Worm (Caenorhabditis elegans) whole organism, L1 larva: Measurements from ENCODE around the gene pdfr-1.
A peak's percentile ranks its signal among the peaks of the same experiment; 100 is the strongest.

Source experiments
- C04F5.9 ChIP-seq: sonication (generic microtip); optimal IDR thresholded peaks from 2 replicates; lab custom pipeline; 2016; ENCODE audit warnings: missing genetic modification characterization, missing compliant biosample characterization
- C16A3.4 ChIP-seq: fragments of 150-350 bp; optimal IDR thresholded peaks from 2 replicates; lab custom pipeline; 2014; ENCODE audit warnings: missing biosample characterization, missing genetic modification characterization
- F16B12.6 ChIP-seq: fragments of 150-350 bp; optimal IDR thresholded peaks from 2 replicates; lab custom pipeline; 2014; ENCODE audit warnings: missing biosample characterization, missing genetic modification characterization
- alr-1 ChIP-seq: fragments of 200-800 bp; sonication (Bioruptor generic); optimal IDR thresholded peaks from 2 replicates; lab custom pipeline; 2018; ENCODE audit warnings: borderline replicate concordance, mild to moderate bottlenecking, missing genetic modification characterization, missing compliant biosample characterization
- aly-2 ChIP-seq: fragments of 150-350 bp; optimal IDR thresholded peaks from 2 replicates; lab custom pipeline; 2014; ENCODE audit warnings: missing biosample characterization, missing genetic modification characterization
- ama-1 ChIP-seq: fragments of 150-350 bp; optimal IDR thresholded peaks from 2 replicates; lab custom pipeline; 2014
- ceh-82 ChIP-seq, 3 experiments: fragments of 150-350 bp in 1 of 3; sonication (generic microtip) in 2 of 3; optimal IDR thresholded peaks; 2 replicates each; lab custom pipeline; 2014 to 2017; ENCODE audit warnings: missing biosample characterization in 3 of 3, missing genetic modification characterization in 3 of 3
- ceh-88 ChIP-seq: fragments of 200-800 bp; sonication (Bioruptor generic); IDR thresholded peaks from 2 replicates; pipeline ENCODE4 v1.3.6; 2022; ENCODE audit warnings: missing genetic modification characterization, missing compliant biosample characterization
- ces-1 ChIP-seq: fragments of 150-350 bp; optimal IDR thresholded peaks from 2 replicates; lab custom pipeline; 2014; ENCODE audit warnings: missing biosample characterization, missing genetic modification reagents, missing genetic modification characterization
- dpl-1 ChIP-seq, 3 experiments: fragments of 150-350 bp in 2 of 3; sonication (generic microtip) in 1 of 3; optimal IDR thresholded peaks; 2 replicates each; lab custom pipeline; 2014 to 2017; ENCODE audit warnings: missing biosample characterization in 3 of 3, missing genetic modification characterization in 3 of 3, missing genetic modification reagents in 3 of 3
- dsc-1 ChIP-seq: sonication (generic microtip); optimal IDR thresholded peaks from 2 replicates; lab custom pipeline; 2016; ENCODE audit warnings: mild to moderate bottlenecking, missing genetic modification characterization, missing compliant biosample characterization
- egl-13 ChIP-seq: sonication (generic microtip); optimal IDR thresholded peaks from 2 replicates; lab custom pipeline; 2016; ENCODE audit warnings: missing genotype, missing genetic modification reagents, missing genetic modification characterization, missing compliant biosample characterization
- elt-3 ChIP-seq, 6 experiments: fragments of 150-350 bp in 1 of 6; sonication (generic microtip); optimal IDR thresholded peaks; 2 replicates each; lab custom pipeline; 2017 to 2018; ENCODE audit warnings: missing biosample characterization in 6 of 6, missing genetic modification characterization in 6 of 6, inconsistent platforms in 1 of 6
- fos-1 ChIP-seq: fragments of 150-350 bp; optimal IDR thresholded peaks from 2 replicates; lab custom pipeline; 2014; ENCODE audit warnings: missing biosample characterization, missing genetic modification characterization
- hpl-2 ChIP-seq: fragments of 150-350 bp; optimal IDR thresholded peaks from 2 replicates; lab custom pipeline; 2014; ENCODE audit warnings: missing biosample characterization, missing genetic modification reagents, missing genetic modification characterization
- irx-1 ChIP-seq: sonication (generic microtip); optimal IDR thresholded peaks from 2 replicates; lab custom pipeline; 2016; ENCODE audit warnings: missing genetic modification characterization, missing compliant biosample characterization
- isw-1 ChIP-seq: fragments of 200-800 bp; sonication (Bioruptor generic); IDR thresholded peaks from 2 replicates; pipeline ENCODE4 v1.3.6; 2022; ENCODE audit warnings: missing genetic modification characterization, missing compliant biosample characterization
- jun-1 ChIP-seq: fragments of 150-350 bp; optimal IDR thresholded peaks from 2 replicates; lab custom pipeline; 2014; ENCODE audit warnings: missing biosample characterization, missing genetic modification reagents, missing genetic modification characterization
- lin-13 ChIP-seq: fragments of 150-350 bp; optimal IDR thresholded peaks from 2 replicates; lab custom pipeline; 2014; ENCODE audit warnings: missing biosample characterization, missing genetic modification reagents, missing genetic modification characterization
- lin-14 ChIP-seq: fragments of 200-800 bp; sonication (Bioruptor generic); optimal IDR thresholded peaks from 2 replicates; lab custom pipeline; 2018; ENCODE audit warnings: mild to moderate bottlenecking, missing genetic modification characterization, moderate library complexity, missing compliant biosample characterization
- lin-15B ChIP-seq: fragments of 150-350 bp; sonication (generic microtip); optimal IDR thresholded peaks from 3 replicates; lab custom pipeline; 2014; ENCODE audit warnings: missing biosample characterization, missing genetic modification characterization
- lin-35 ChIP-seq, 2 experiments: fragments of 150-350 bp; optimal IDR thresholded peaks; 2 replicates each; lab custom pipeline; 2014; ENCODE audit warnings: missing biosample characterization in 2 of 2, missing genetic modification characterization in 2 of 2, missing genetic modification reagents in 2 of 2
- lir-3 ChIP-seq: sonication (generic microtip); optimal IDR thresholded peaks from 2 replicates; lab custom pipeline; 2016; ENCODE audit warnings: mild to moderate bottlenecking, missing genetic modification characterization, moderate library complexity, missing compliant biosample characterization; ENCODE audit not compliant: poor library complexity
- mab-9 ChIP-seq: fragments of 200-800 bp; sonication (Bioruptor generic); IDR thresholded peaks from 2 replicates; pipeline ENCODE4 v1.3.6; 2022; ENCODE audit warnings: missing genetic modification reagents, missing genetic modification characterization, missing compliant biosample characterization
- mdl-1 ChIP-seq, 2 experiments: fragments of 150-350 bp; optimal IDR thresholded peaks; 2 replicates each; lab custom pipeline; 2014 to 2017; ENCODE audit warnings: missing biosample characterization in 2 of 2, missing genetic modification characterization in 2 of 2, inconsistent platforms in 1 of 2
- mef-2 ChIP-seq: fragments of 150-350 bp; optimal IDR thresholded peaks from 2 replicates; lab custom pipeline; 2014; ENCODE audit warnings: missing biosample characterization, missing genetic modification characterization
- mep-1 ChIP-seq: fragments of 150-350 bp; optimal IDR thresholded peaks from 2 replicates; lab custom pipeline; 2014; ENCODE audit warnings: missing biosample characterization, missing genetic modification characterization
- nhr-19 ChIP-seq: fragments of 200-800 bp; sonication (Bioruptor generic); conservative IDR thresholded peaks from 2 replicates; pipeline ENCODE4 v1.3.6; 2022; ENCODE audit warnings: missing genetic modification characterization, missing compliant biosample characterization
- nhr-20 ChIP-seq: sonication (generic microtip); optimal IDR thresholded peaks from 2 replicates; lab custom pipeline; 2016; ENCODE audit warnings: mild to moderate bottlenecking, missing genetic modification characterization, missing compliant biosample characterization
- nhr-28 ChIP-seq: fragments of 150-350 bp; optimal IDR thresholded peaks from 2 replicates; lab custom pipeline; 2014; ENCODE audit warnings: missing biosample characterization, missing genetic modification characterization
- nhr-47 ChIP-seq: sonication (generic microtip); optimal IDR thresholded peaks from 2 replicates; lab custom pipeline; 2016; ENCODE audit warnings: mild to moderate bottlenecking, missing genetic modification characterization, moderate library complexity, missing compliant biosample characterization
- nhr-84 ChIP-seq: sonication (generic microtip); optimal IDR thresholded peaks from 2 replicates; lab custom pipeline; 2017; ENCODE audit warnings: missing biosample characterization, missing genetic modification characterization
- nhr-85 ChIP-seq: sonication (generic microtip); peaks from one replicate; lab custom pipeline; 2016; ENCODE audit warnings: missing genetic modification characterization, inconsistent platforms, missing compliant biosample characterization
- nhr-90 ChIP-seq: sonication (generic microtip); optimal IDR thresholded peaks from 2 replicates; lab custom pipeline; 2016; ENCODE audit warnings: mild to moderate bottlenecking, missing genetic modification characterization, missing compliant biosample characterization; ENCODE audit not compliant: poor library complexity
- pax-3 ChIP-seq: fragments of 200-800 bp; sonication (Bioruptor generic); optimal IDR thresholded peaks from 2 replicates; lab custom pipeline; 2018; ENCODE audit warnings: mild to moderate bottlenecking, missing genetic modification characterization, moderate library complexity, missing compliant biosample characterization
- skn-1 ChIP-seq: fragments of 150-350 bp; optimal IDR thresholded peaks from 2 replicates; lab custom pipeline; 2014; ENCODE audit warnings: missing biosample characterization, missing genetic modification characterization
- snpc-4 ChIP-seq: fragments of 150-350 bp; optimal IDR thresholded peaks from 2 replicates; lab custom pipeline; 2014; ENCODE audit warnings: missing biosample characterization, missing genetic modification characterization
- snu-23 ChIP-seq: sonication (generic microtip); optimal IDR thresholded peaks from 2 replicates; lab custom pipeline; 2016; ENCODE audit warnings: missing genetic modification characterization, missing compliant biosample characterization
- sup-37 ChIP-seq: fragments of 200-800 bp; sonication (Bioruptor generic); optimal IDR thresholded peaks from 2 replicates; lab custom pipeline; 2018; ENCODE audit warnings: mild to moderate bottlenecking, missing genetic modification characterization, missing compliant biosample characterization
- swsn-7 ChIP-seq: sonication (generic microtip); optimal IDR thresholded peaks from 2 replicates; lab custom pipeline; 2016; ENCODE audit warnings: missing genetic modification characterization, missing compliant biosample characterization
- tbx-2 ChIP-seq: sonication (generic microtip); optimal IDR thresholded peaks from 2 replicates; lab custom pipeline; 2016; ENCODE audit warnings: missing genetic modification characterization, missing compliant biosample characterization
- tlp-1 ChIP-seq: fragments of 150-350 bp; optimal IDR thresholded peaks from 2 replicates; lab custom pipeline; 2014; ENCODE audit warnings: missing biosample characterization, missing genetic modification characterization
- unc-130 ChIP-seq: fragments of 150-350 bp; optimal IDR thresholded peaks from 2 replicates; lab custom pipeline; 2017; ENCODE audit warnings: missing biosample characterization, missing genetic modification characterization, inconsistent platforms
- unc-30 ChIP-seq: sonication (generic microtip); optimal IDR thresholded peaks from 2 replicates; lab custom pipeline; 2017; ENCODE audit warnings: missing biosample characterization, missing genetic modification characterization
- unc-62 ChIP-seq: fragments of 150-350 bp; optimal IDR thresholded peaks from 2 replicates; lab custom pipeline; 2014; ENCODE audit warnings: missing biosample characterization, missing genetic modification reagents, missing genetic modification characterization
- unc-86 ChIP-seq: sonication (generic microtip); optimal IDR thresholded peaks from 2 replicates; lab custom pipeline; 2016; ENCODE audit warnings: missing genetic modification characterization, missing compliant biosample characterization
- unc-98 ChIP-seq: fragments of 200-800 bp; sonication (Bioruptor generic); IDR thresholded peaks from 2 replicates; pipeline ENCODE4 v1.3.6; 2022; ENCODE audit warnings: missing genetic modification characterization, missing compliant biosample characterization
- xbp-1 ChIP-seq: sonication (generic microtip); optimal IDR thresholded peaks from 2 replicates; lab custom pipeline; 2016; ENCODE audit warnings: missing genetic modification characterization, missing compliant biosample characterization
- ztf-4 ChIP-seq: fragments of 150-350 bp; optimal IDR thresholded peaks from 2 replicates; lab custom pipeline; 2014; ENCODE audit warnings: missing biosample characterization, missing genetic modification characterization

pdfr-1 gene

DNA sequence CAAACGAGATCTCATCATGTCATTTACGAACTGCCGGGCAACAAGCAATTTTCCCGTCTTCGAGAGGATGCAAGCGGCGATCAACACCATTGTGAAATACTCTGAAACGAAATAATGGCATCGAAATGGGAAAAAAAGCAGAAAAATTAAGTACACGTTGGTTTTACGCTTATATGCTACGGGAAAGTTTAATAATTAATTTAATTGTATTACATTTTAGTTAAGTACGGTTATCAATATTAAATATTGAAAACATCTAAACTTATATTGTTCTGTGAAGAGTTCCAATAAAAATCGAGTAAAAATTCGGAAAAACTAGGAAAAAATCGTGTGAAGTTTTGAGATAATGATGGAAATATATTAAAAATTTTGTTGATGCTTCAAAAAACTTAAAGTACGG is 27.0 kb downstream of the pdfr-1 start, which contains the start of gene copd-1:
TSS of gene copd-1 (minus strand) at position 101 of the 400 bp plus-strand sequence.
- TF ChIP-seq alr-1 (tag; lab: Kevin White, UChicago) (no peak), mef-2 (tag; lab: Kevin White, UChicago) (no peak), ama-1 (lab: Kevin White, UChicago) (no peak), nhr-85 (tag; lab: Kevin White, UChicago) (no peak), xbp-1 (tag; lab: Kevin White, UChicago) (no peak), pax-3 (tag; lab: Kevin White, UChicago) (no peak), nhr-84 (tag; lab: Kevin White, UChicago) (no peak), C04F5.9 (tag; lab: Kevin White, UChicago) (no peak)

DNA sequence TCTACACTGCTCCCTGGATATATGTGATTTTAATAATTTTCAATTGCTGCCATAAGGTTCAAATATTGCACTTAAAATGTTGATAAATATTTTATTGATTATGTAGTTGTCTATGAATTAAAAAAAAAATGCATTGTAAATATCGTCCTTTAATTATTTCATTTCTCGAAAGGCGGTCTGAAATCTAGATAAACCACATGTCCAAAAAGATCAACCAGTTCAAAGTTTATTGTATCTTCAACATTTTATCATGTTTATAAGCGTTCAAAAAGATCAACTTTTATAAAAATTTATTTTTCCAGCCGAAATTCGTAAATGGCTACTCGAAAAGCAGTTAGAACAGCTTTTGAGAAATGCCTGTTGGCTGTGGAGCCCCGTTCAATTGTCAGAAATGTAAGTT is 31.9 kb downstream of the pdfr-1 start, which contains the start of gene C13B9.2:
TSS of gene C13B9.2 (plus strand) at position 301 of the 400 bp plus-strand sequence.
- no peak for TF ChIP-seq F16B12.6 (tag; lab: Kevin White, UChicago)
- TF ChIP-seq aly-2: no peak
- no peak for TF ChIP-seq sup-37 (GFP tag; lab: Kevin White, UChicago)
- TF ChIP-seq ztf-4 (tag; lab: Kevin White, UChicago): no peak
- TF ChIP-seq pax-3 (tag; lab: Kevin White, UChicago): no peak
- TF ChIP-seq lin-15B (tag; lab: Kevin White, UChicago): no peak
- TF ChIP-seq unc-98: no peak
- TF ChIP-seq, all 84 proteins: peak for 0

DNA sequence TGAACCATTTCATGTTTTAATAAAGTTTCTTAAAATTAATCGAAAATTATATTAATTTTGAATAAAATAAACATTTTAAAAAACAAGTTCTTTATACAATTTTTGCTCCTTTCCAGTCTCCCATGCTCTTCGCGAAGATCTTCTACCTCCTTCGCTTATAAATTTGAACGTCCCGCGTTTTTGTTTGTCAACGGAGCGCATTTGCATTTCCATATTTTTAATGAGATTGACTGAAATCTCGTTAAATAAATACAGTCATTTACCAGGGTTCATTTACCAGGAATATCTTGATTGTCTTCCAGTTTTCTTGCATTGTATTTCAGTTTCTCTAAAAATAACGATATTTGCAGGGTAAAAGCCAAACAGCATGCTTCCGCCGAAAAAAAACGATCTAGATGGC is 36.8 kb downstream of the pdfr-1 start, which contains the start of gene cmtr-2:
TSS of gene cmtr-2 (plus strand) at position 351 of the 400 bp plus-strand sequence.
- TF ChIP-seq fos-1 (tag; lab: Kevin White, UChicago) (no peak), irx-1 (tag; lab: Kevin White, UChicago) (peak; percentile 4), swsn-7 (tag; lab: Kevin White, UChicago) (peak; percentile 40), F16B12.6 (tag; lab: Kevin White, UChicago) (peak; percentile 3), lin-13 (peak; percentile 36), unc-30 (tag; lab: Kevin White, UChicago) (no peak), ceh-88 (no peak), C16A3.4 (tag; lab: Kevin White, UChicago) (peak; percentile 40), ces-1 (GFP tag; lab: Kevin White, UChicago) (no peak), mab-9 (GFP tag; lab: Robert Waterston, UW) (no peak), mdl-1 (tag; optimal IDR thresholded peaks at IDR 0.05; lab: Kevin White, UChicago) (peak in 1 of 2 experiments; percentile 1), dpl-1 (GFP tag; optimal IDR thresholded peaks at IDR 0.05; lab: Kevin White, UChicago) (peak; percentile 89 to 95 (median 95)), nhr-28 (tag; lab: Kevin White, UChicago) (no peak), mep-1 (tag; lab: Kevin White, UChicago) (peak; percentile 66), lir-3 (no peak), lin-35 (GFP tag; optimal IDR thresholded peaks at IDR 0.05; lab: Kevin White, UChicago) (peak; percentile 92 to 97), nhr-47 (tag; lab: Kevin White, UChicago) (peak; percentile 63), snpc-4 (tag; lab: Kevin White, UChicago) (peak; percentile 25), xbp-1 (tag; lab: Kevin White, UChicago) (peak; percentile 39), unc-62 (GFP tag; lab: Kevin White, UChicago) (no peak), hpl-2 (GFP tag; lab: Kevin White, UChicago) (no peak), dsc-1 (tag; lab: Kevin White, UChicago) (peak; percentile 34), ceh-82 (tag; optimal IDR thresholded peaks at IDR 0.05; lab: Kevin White, UChicago) (peak; percentile 6 to 22 (median 16)), tlp-1 (tag; lab: Kevin White, UChicago) (no peak), jun-1 (tag; lab: Kevin White, UChicago) (no peak), tbx-2 (tag; lab: Kevin White, UChicago) (peak; percentile 30), nhr-85 (tag; lab: Kevin White, UChicago) (no peak), unc-86 (tag; lab: Kevin White, UChicago) (peak; percentile 10), unc-130 (tag; lab: Kevin White, UChicago) (no peak), nhr-90 (tag; lab: Kevin White, UChicago) (peak; percentile 55), nhr-20 (tag; lab: Kevin White, UChicago) (peak; percentile 33), ama-1 (lab: Kevin White, UChicago) (no peak), egl-13 (tag; lab: Kevin White, UChicago) (no peak), lin-14 (GFP tag; lab: Kevin White, UChicago) (peak; percentile 23), skn-1 (tag; lab: Kevin White, UChicago) (peak; percentile 23), isw-1 (no peak), lin-15B (tag; lab: Kevin White, UChicago) (peak; percentile 40), elt-3 (tag; optimal IDR thresholded peaks at IDR 0.05; lab: Kevin White, UChicago) (peak in 1 of 6 experiments; percentile 14), snu-23 (peak; percentile 41), nhr-19 (peak; percentile 79)
